Worm (Caenorhabditis elegans) whole organism, mixed stage, embryonic: Measurements from ENCODE around the gene mam-4.

Experiments used
- lin-32 ChIP-seq: fragments of 200-800 bp; sonication (Bioruptor generic); optimal IDR thresholded peaks from 2 replicates; lab custom pipeline; 2018; ENCODE audit warnings: mild to moderate bottlenecking, missing genetic modification characterization, missing compliant biosample characterization
- nhr-76 ChIP-seq: sonication (generic microtip); optimal IDR thresholded peaks from 2 replicates; lab custom pipeline; 2017; ENCODE audit warnings: missing biosample characterization, missing genetic modification characterization

ce11 chrV:11292682-11293081 lies 44.7 kb downstream of the mam-4 start:
- no peak for TF ChIP-seq lin-32 (GFP tag; lab: Kevin White, UChicago)
- no peak for TF ChIP-seq nhr-76
